Worm (Caenorhabditis elegans) whole organism, early embryonic: ENCODE results near the gene nhr-119.
A peak's percentile ranks its signal among the peaks of the same experiment; 100 is the strongest.

Source experiments
- B0310.2 ChIP-seq: sonication (generic microtip); optimal IDR thresholded peaks from 2 replicates; lab custom pipeline; 2016; ENCODE audit warnings: mild to moderate bottlenecking, missing genetic modification characterization, missing compliant biosample characterization
- F13C5.2 ChIP-seq: sonication (generic microtip); optimal IDR thresholded peaks from 2 replicates; lab custom pipeline; 2017; ENCODE audit warnings: mild to moderate bottlenecking, missing genetic modification characterization, inconsistent platforms, missing compliant biosample characterization
- aly-1 ChIP-seq: sonication (generic microtip); optimal IDR thresholded peaks from 2 replicates; lab custom pipeline; 2016; ENCODE audit warnings: missing genetic modification characterization, missing compliant biosample characterization
- ama-1 ChIP-seq: fragments of 150-350 bp; optimal IDR thresholded peaks from 2 replicates; lab custom pipeline; 2014
- ceh-13 ChIP-seq: fragments of 200-800 bp; sonication (Bioruptor generic); optimal IDR thresholded peaks from 2 replicates; lab custom pipeline; 2018; ENCODE audit warnings: mild to moderate bottlenecking, missing genetic modification characterization, missing compliant biosample characterization
- ceh-36 ChIP-seq: sonication (generic microtip); optimal IDR thresholded peaks from 2 replicates; lab custom pipeline; 2016; ENCODE audit warnings: missing genetic modification characterization, inconsistent platforms, missing compliant biosample characterization
- ets-7 ChIP-seq: sonication (generic microtip); optimal IDR thresholded peaks from 2 replicates; lab custom pipeline; 2016; ENCODE audit warnings: missing genotype, missing genetic modification characterization, missing compliant biosample characterization
- flt-1 ChIP-seq: fragments of 200-800 bp; sonication (Bioruptor generic); IDR thresholded peaks from 2 replicates; pipeline ENCODE4 v1.3.6; 2022; ENCODE audit warnings: missing genetic modification characterization, missing compliant biosample characterization
- hmbx-1 ChIP-seq: sonication (generic microtip); optimal IDR thresholded peaks from 2 replicates; lab custom pipeline; 2016; ENCODE audit warnings: mild to moderate bottlenecking, missing genetic modification characterization, missing compliant biosample characterization
- hmg-4 ChIP-seq: fragments of 200-800 bp; sonication (Bioruptor generic); optimal IDR thresholded peaks from 2 replicates; lab custom pipeline; 2018; ENCODE audit warnings: mild to moderate bottlenecking, missing genetic modification characterization, missing compliant biosample characterization
- hnd-1 ChIP-seq: sonication (generic microtip); optimal IDR thresholded peaks from 2 replicates; lab custom pipeline; 2016; ENCODE audit warnings: missing genetic modification characterization, missing compliant biosample characterization
- pes-1 ChIP-seq: fragments of 200-800 bp; sonication (Bioruptor generic); IDR thresholded peaks from 2 replicates; pipeline ENCODE4 v1.3.6; 2022; ENCODE audit warnings: missing genetic modification reagents, missing genetic modification characterization, missing compliant biosample characterization
- scrt-1 ChIP-seq: fragments of 200-800 bp; sonication (Bioruptor generic); IDR thresholded peaks from 2 replicates; pipeline ENCODE4 v1.3.6; 2022; ENCODE audit warnings: missing genetic modification characterization, missing compliant biosample characterization
- sea-1 ChIP-seq: fragments of 200-800 bp; sonication (Bioruptor generic); conservative IDR thresholded peaks from 2 replicates; pipeline ENCODE4 v1.3.6; 2022; ENCODE audit warnings: missing genetic modification characterization, missing compliant biosample characterization
- tbx-11 ChIP-seq: fragments of 200-800 bp; sonication (Bioruptor generic); IDR thresholded peaks from 2 replicates; pipeline ENCODE4 v1.3.6; 2022; ENCODE audit warnings: missing genetic modification characterization, missing compliant biosample characterization
- tbx-37 ChIP-seq: fragments of 200-800 bp; sonication (Bioruptor generic); conservative IDR thresholded peaks from 2 replicates; pipeline ENCODE4 v1.3.6; 2022; ENCODE audit warnings: missing genetic modification reagents, missing genetic modification characterization, missing compliant biosample characterization
- tra-4 ChIP-seq: sonication (generic microtip); optimal IDR thresholded peaks from 2 replicates; lab custom pipeline; 2017; ENCODE audit warnings: missing genetic modification characterization, missing compliant biosample characterization

The nhr-119 gene

ce11 chrII:2787031-2787512 is 13.3 kb downstream of the nhr-119 start, which contains the start of the genes F08D12.12 and srpa-72:
Gene F08D12.12, minus strand, starts transcription at chrII:2787081.
Gene srpa-72, plus strand, starts transcription at chrII:2787481.
- TF ChIP-seq F13C5.2 (tag; lab: Kevin White, UChicago) (peak; percentile 46), sea-1 (no peak), hmg-4 (GFP tag; lab: Kevin White, UChicago) (no peak)

DNA sequence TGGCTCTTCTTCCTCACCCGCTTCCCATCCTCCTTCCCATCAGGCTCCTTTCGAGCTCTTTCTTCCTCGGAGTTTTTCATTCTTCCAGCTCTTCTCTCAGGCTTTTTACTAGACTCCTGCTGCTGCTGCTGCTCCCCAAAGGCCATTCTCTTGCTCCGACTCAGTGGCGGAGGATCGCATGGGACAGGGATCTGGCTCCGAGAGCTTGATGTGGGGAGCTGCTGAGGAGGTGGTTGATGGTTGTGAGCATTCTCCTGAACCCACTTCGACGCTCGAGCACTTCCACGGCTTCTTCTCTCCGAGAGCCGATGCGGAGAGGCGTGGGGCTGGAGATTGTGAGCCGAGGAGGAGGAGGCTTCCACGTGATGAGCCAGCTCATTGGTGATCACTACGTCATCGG is 14.6 kb downstream of the nhr-119 start:
- no peak for TF ChIP-seq aly-1 (tag; lab: Kevin White, UChicago)
- TF ChIP-seq tbx-11 (GFP tag; lab: Robert Waterston, UW), result no peak
- no peak for TF ChIP-seq ceh-13 (GFP tag; lab: Kevin White, UChicago)
- no peak for TF ChIP-seq tbx-37 (GFP tag; lab: Robert Waterston, UW)
- TF ChIP-seq tra-4, result no peak
- TF ChIP-seq ama-1 (lab: Kevin White, UChicago), result no peak
- TF ChIP-seq ceh-36, result no peak
- TF ChIP-seq F13C5.2 (tag; lab: Kevin White, UChicago), result no peak
- TF ChIP-seq flt-1 (GFP tag; lab: Robert Waterston, UW), result no peak
- TF ChIP-seq hmg-4 (GFP tag; lab: Kevin White, UChicago), result no peak
- no peak for TF ChIP-seq sea-1
- no peak for TF ChIP-seq ets-7 (tag; lab: Kevin White, UChicago)
- TF ChIP-seq scrt-1 (GFP tag; lab: Robert Waterston, UW), result no peak

- TF ChIP-seq ceh-13 (GFP tag; lab: Kevin White, UChicago) (no peak), tbx-11 (GFP tag; lab: Robert Waterston, UW) (no peak), B0310.2 (no peak), ceh-36 (no peak), tbx-37 (GFP tag; lab: Robert Waterston, UW) (no peak), aly-1 (tag; lab: Kevin White, UChicago) (no peak), hmbx-1 (tag; lab: Kevin White, UChicago) (no peak), F13C5.2 (tag; lab: Kevin White, UChicago) (no peak), pes-1 (GFP tag; lab: Robert Waterston, UW) (no peak), ets-7 (tag; lab: Kevin White, UChicago) (no peak), scrt-1 (GFP tag; lab: Robert Waterston, UW) (no peak), ama-1 (lab: Kevin White, UChicago) (no peak)
These were observed 17.0 kb downstream of the nhr-119 start for ce11 chrII:2783380-2783779.

DNA sequence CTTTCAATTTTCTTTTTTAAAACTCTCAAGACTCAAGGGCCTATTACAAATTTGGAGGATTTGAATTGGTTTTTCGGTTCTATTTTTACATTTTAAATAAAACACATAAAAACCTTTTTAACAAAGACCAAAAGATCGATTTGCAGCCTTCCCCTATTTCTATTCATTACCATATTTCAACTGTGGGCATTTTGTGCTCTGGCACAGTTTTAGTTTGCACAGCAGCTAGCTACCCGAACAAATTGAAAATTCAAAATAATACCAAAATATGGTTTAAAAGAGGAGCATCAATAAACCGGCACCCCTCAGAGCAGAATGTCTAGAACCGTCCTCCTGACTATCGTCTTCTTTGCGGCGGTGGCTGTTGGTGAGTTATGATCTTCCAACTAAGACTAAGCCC is 19.0 kb downstream of the nhr-119 start, which contains the start of gene F08D12.2:
Gene F08D12.2 (plus strand): TSS at position 301 of the 400 bp plus-strand sequence.
- TF ChIP-seq tbx-37 (GFP tag; lab: Robert Waterston, UW), result no peak
- TF ChIP-seq ceh-36, result no peak
- TF ChIP-seq sea-1, result no peak
- TF ChIP-seq aly-1 (tag; lab: Kevin White, UChicago), result no peak

ce11 chrII:2780804-2781203 is 19.6 kb downstream of the nhr-119 start:
- no peak for TF ChIP-seq sea-1
- TF ChIP-seq hmg-4 (GFP tag; lab: Kevin White, UChicago), result no peak
- no peak for TF ChIP-seq hnd-1 (tag; lab: Kevin White, UChicago)
- TF ChIP-seq ceh-36, result no peak
- no peak for TF ChIP-seq ets-7 (tag; lab: Kevin White, UChicago)
- TF ChIP-seq ceh-13 (GFP tag; lab: Kevin White, UChicago), result no peak
- no peak for TF ChIP-seq tra-4
- no peak for TF ChIP-seq B0310.2
- TF ChIP-seq pes-1 (GFP tag; lab: Robert Waterston, UW), result no peak
- TF ChIP-seq flt-1 (GFP tag; lab: Robert Waterston, UW), result no peak

- TF ChIP-seq tbx-37 (GFP tag; lab: Robert Waterston, UW) (no peak), hmbx-1 (tag; lab: Kevin White, UChicago) (no peak), tra-4 (no peak), pes-1 (GFP tag; lab: Robert Waterston, UW) (no peak), flt-1 (GFP tag; lab: Robert Waterston, UW) (no peak)
These were observed 21.1 kb downstream of the nhr-119 start, which contains the start of gene F08D12.3 for ce11 chrII:2779253-2779652. Gene F08D12.3, plus strand, starts transcription at chrII:2779553.

DNA sequence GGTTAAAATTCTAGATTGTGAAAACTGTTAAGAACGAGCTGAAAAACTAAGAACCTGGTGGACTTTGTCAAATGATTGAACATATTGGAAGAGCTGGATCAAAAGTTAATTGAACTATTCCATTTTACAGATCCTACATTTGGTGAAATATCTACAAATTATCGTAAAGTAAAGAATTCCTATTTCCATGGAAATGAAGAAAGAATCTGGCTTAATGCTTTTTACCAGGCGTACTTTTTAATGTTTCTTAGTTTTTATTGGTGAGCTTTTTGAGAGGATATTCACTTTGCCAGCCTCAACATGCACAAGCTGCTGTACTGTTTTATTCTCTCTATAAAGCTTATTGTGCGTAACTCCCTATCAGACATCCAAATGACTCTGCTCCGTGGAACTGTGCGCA is 22.6 kb downstream of the nhr-119 start, which contains the start of gene F08D12.4:
Gene F08D12.4 (plus strand): TSS at position 301 of the 400 bp plus-strand sequence.
- no peak for TF ChIP-seq F13C5.2 (tag; lab: Kevin White, UChicago)
- TF ChIP-seq ceh-36, result no peak
- no peak for TF ChIP-seq ama-1 (lab: Kevin White, UChicago)
- TF ChIP-seq ets-7 (tag; lab: Kevin White, UChicago), result no peak
- no peak for TF ChIP-seq hmg-4 (GFP tag; lab: Kevin White, UChicago)
- TF ChIP-seq sea-1, result no peak

DNA sequence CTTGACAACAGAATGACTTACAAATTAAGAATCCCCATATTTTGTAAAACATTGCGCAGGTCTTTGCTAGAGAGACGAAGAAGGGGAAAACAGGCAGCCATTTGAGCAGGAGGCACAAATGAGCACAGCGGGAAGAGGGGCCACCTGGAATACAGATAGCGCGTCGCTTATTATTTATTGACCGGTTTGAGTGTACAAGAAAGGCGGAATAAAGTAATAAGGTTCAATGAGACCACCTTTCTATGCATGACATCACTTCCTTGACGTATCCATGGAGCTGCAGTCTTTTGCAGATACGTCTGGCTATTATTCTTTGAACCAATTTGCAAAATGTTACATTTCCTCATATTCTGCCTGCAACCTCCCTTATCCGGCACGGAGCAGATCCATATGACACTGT is 25.5 kb downstream of the nhr-119 start, which contains the start of gene fbxb-111:
Gene fbxb-111 (minus strand): TSS at position 101 of the 400 bp plus-strand sequence.
- TF ChIP-seq hmbx-1 (tag; lab: Kevin White, UChicago), result no peak
- TF ChIP-seq hmg-4 (GFP tag; lab: Kevin White, UChicago), result no peak
- TF ChIP-seq F13C5.2 (tag; lab: Kevin White, UChicago), result no peak
- TF ChIP-seq tbx-37 (GFP tag; lab: Robert Waterston, UW), result no peak
- TF ChIP-seq sea-1, result no peak
- TF ChIP-seq hnd-1 (tag; lab: Kevin White, UChicago), result no peak
- no peak for TF ChIP-seq B0310.2
- TF ChIP-seq ets-7 (tag; lab: Kevin White, UChicago), result no peak
- TF ChIP-seq ama-1 (lab: Kevin White, UChicago), result no peak
- no peak for TF ChIP-seq tra-4
- TF ChIP-seq ceh-36, result no peak
- TF ChIP-seq aly-1 (tag; lab: Kevin White, UChicago), result no peak
- TF ChIP-seq scrt-1 (GFP tag; lab: Robert Waterston, UW), result no peak
- no peak for TF ChIP-seq tbx-11 (GFP tag; lab: Robert Waterston, UW)
- no peak for TF ChIP-seq flt-1 (GFP tag; lab: Robert Waterston, UW)
